Fruit fly (Drosophila melanogaster) Kc167 (cell line): ENCODE results near the gene yellow-k.

ENCODE experiments used
- Myc ChIP-seq: fragments of >200 bp; optimal IDR thresholded peaks from 2 replicates; lab custom pipeline; 2017; ENCODE audit warnings: missing external identifiers
- Sin3A ChIP-seq: fragments of >200 bp; optimal IDR thresholded peaks from 2 replicates; lab custom pipeline; 2018; ENCODE audit warnings: missing external identifiers
- h ChIP-seq: fragments of >200 bp; optimal IDR thresholded peaks from 3 replicates; lab custom pipeline; 2018; ENCODE audit warnings: missing external identifiers
- insv ChIP-seq: fragments of >200 bp; optimal IDR thresholded peaks from 3 replicates; lab custom pipeline; 2018; ENCODE audit warnings: missing external identifiers
- psq ChIP-seq: fragments of >200 bp; optimal IDR thresholded peaks from 2 replicates; lab custom pipeline; 2017; ENCODE audit warnings: missing external identifiers
- ttk ChIP-seq: sonication (Bioruptor generic); optimal IDR thresholded peaks from 2 replicates; lab custom pipeline; 2017; ENCODE audit warnings: missing external identifiers

The yellow-k gene

dm6 chr3L:15514405-15514804 is 6.0 kb upstream of the yellow-k start:
- TF ChIP-seq psq (lab: Kevin White, UChicago): no peak
- TF ChIP-seq insv (lab: Kevin White, UChicago): no peak
- no peak for TF ChIP-seq ttk (lab: Kevin White, UChicago)

dm6 chr3L:15514814-15515495 is 5.5 kb upstream of the yellow-k start:
- TF ChIP-seq h (lab: Kevin White, UChicago): no peak
- no peak for TF ChIP-seq psq (lab: Kevin White, UChicago)

- TF ChIP-seq h (lab: Kevin White, UChicago): no peak
- TF ChIP-seq ttk (lab: Kevin White, UChicago): no peak
- no peak for TF ChIP-seq psq (lab: Kevin White, UChicago)
- no peak for TF ChIP-seq Myc (lab: Kevin White, UChicago)
- TF ChIP-seq Sin3A (lab: Kevin White, UChicago): no peak
- TF ChIP-seq insv (lab: Kevin White, UChicago): no peak
These were observed 4.0 kb upstream of the yellow-k start for dm6 chr3L:15516440-15516839.

- TF ChIP-seq Myc (lab: Kevin White, UChicago) (no peak), Sin3A (lab: Kevin White, UChicago) (no peak), psq (lab: Kevin White, UChicago) (no peak), h (lab: Kevin White, UChicago) (no peak), ttk (lab: Kevin White, UChicago) (no peak), insv (lab: Kevin White, UChicago) (no peak)
These were observed 3.5 kb upstream of the yellow-k start, which contains the start of gene CG13454 for dm6 chr3L:15516956-15517355. CG13454 (minus strand) TSS chr3L:15517056.

- TF ChIP-seq h (lab: Kevin White, UChicago): no peak
- TF ChIP-seq psq (lab: Kevin White, UChicago): no peak
- no peak for TF ChIP-seq ttk (lab: Kevin White, UChicago)
- no peak for TF ChIP-seq insv (lab: Kevin White, UChicago)
- no peak for TF ChIP-seq Myc (lab: Kevin White, UChicago)
- no peak for TF ChIP-seq Sin3A (lab: Kevin White, UChicago)
These were observed 2.9 kb upstream of the yellow-k start for dm6 chr3L:15517508-15517907.

dm6 chr3L:15518344-15518743 is 2.1 kb upstream of the yellow-k start:
- no peak for TF ChIP-seq psq (lab: Kevin White, UChicago)
- TF ChIP-seq h (lab: Kevin White, UChicago): no peak
- TF ChIP-seq ttk (lab: Kevin White, UChicago): no peak
- no peak for TF ChIP-seq Sin3A (lab: Kevin White, UChicago)
- TF ChIP-seq insv (lab: Kevin White, UChicago): no peak

- TF ChIP-seq Sin3A (lab: Kevin White, UChicago): no peak
- TF ChIP-seq ttk (lab: Kevin White, UChicago): no peak
- TF ChIP-seq psq (lab: Kevin White, UChicago): no peak
- TF ChIP-seq Myc (lab: Kevin White, UChicago): no peak
- no peak for TF ChIP-seq insv (lab: Kevin White, UChicago)
- no peak for TF ChIP-seq h (lab: Kevin White, UChicago)
These were observed 928 bp upstream of the yellow-k start, which contains the start of gene mex1 for dm6 chr3L:15519492-15519891. mex1 (minus strand) TSS chr3L:15519592.

dm6 chr3L:15519920-15520319 is 500 bp upstream of the yellow-k start:
- no peak for TF ChIP-seq h (lab: Kevin White, UChicago)
- TF ChIP-seq Sin3A (lab: Kevin White, UChicago): no peak
- no peak for TF ChIP-seq ttk (lab: Kevin White, UChicago)
- TF ChIP-seq insv (lab: Kevin White, UChicago): no peak
- TF ChIP-seq Myc (lab: Kevin White, UChicago): no peak
- TF ChIP-seq psq (lab: Kevin White, UChicago): no peak

dm6 chr3L:15523806-15524346 is 3.5 kb downstream of the yellow-k start, which contains the start of gene CG7945:
CG7945 (minus strand) TSS chr3L:15524137.
- TF ChIP-seq Sin3A (lab: Kevin White, UChicago) (no peak), insv (lab: Kevin White, UChicago) (no peak), h (lab: Kevin White, UChicago) (no peak)

dm6 chr3L:15525153-15525552 is 4.7 kb downstream of the yellow-k start, which contains the start of gene CG33986:
CG33986 (minus strand) TSS chr3L:15525253.
- TF ChIP-seq Myc (lab: Kevin White, UChicago) (no peak), insv (lab: Kevin White, UChicago) (no peak), h (lab: Kevin White, UChicago) (no peak), psq (lab: Kevin White, UChicago) (no peak), Sin3A (lab: Kevin White, UChicago) (no peak), ttk (lab: Kevin White, UChicago) (no peak)

- TF ChIP-seq h (lab: Kevin White, UChicago) (no peak), insv (lab: Kevin White, UChicago) (no peak), Myc (lab: Kevin White, UChicago) (no peak), psq (lab: Kevin White, UChicago) (no peak), ttk (lab: Kevin White, UChicago) (no peak), Sin3A (lab: Kevin White, UChicago) (no peak)
These were observed 6.3 kb downstream of the yellow-k start, which contains the start of gene CG33985 for dm6 chr3L:15526712-15527111. CG33985 (minus strand) TSS chr3L:15526812.

- TF ChIP-seq insv (lab: Kevin White, UChicago) (no peak), Myc (lab: Kevin White, UChicago) (no peak), Sin3A (lab: Kevin White, UChicago) (no peak), psq (lab: Kevin White, UChicago) (no peak), ttk (lab: Kevin White, UChicago) (no peak), h (lab: Kevin White, UChicago) (no peak)
These were observed 7.0 kb downstream of the yellow-k start, which contains the start of gene CG42729 for dm6 chr3L:15527416-15527815. CG42729 (minus strand) TSS chr3L:15527516.
